Fruit fly (Drosophila melanogaster): ENCODE measurements around the gene CG5708.

CG5708 gene

dm6 chr2L:10231092-10231494 lies 4.5 kb upstream of the CG5708 start (continued):
- 0 out of 3 replicates have a peak, but pooled peaks have one; percentile 51 for TF ChIP-seq Dbx (GFP tag; IDR thresholded peaks at IDR 0.05)
- peak; percentile 36 for TF ChIP-seq CG3281 (GFP tag; optimal IDR thresholded peaks at IDR 0.05)
- TF ChIP-seq CG12769 (tag; optimal IDR thresholded peaks at IDR 0.05), result peak; percentile 25
- no peak for TF ChIP-seq CG4730 (GFP tag; IDR thresholded peaks at IDR 0.05)
- no peak for TF ChIP-seq HmgZ (tag; optimal IDR thresholded peaks at IDR 0.05)
- no peak for TF ChIP-seq cato (GFP tag; optimal IDR thresholded peaks at IDR 0.05; ENCODE audit: borderline replicate concordance)
- TF ChIP-seq bcd (GFP tag; optimal IDR thresholded peaks at IDR 0.05), result no peak
- TF ChIP-seq CHES-1-like (GFP tag; optimal IDR thresholded peaks at IDR 0.05), result peak; percentile 19
- TF ChIP-seq Dad (GFP tag; optimal IDR thresholded peaks at IDR 0.05), result no peak
- no peak for TF ChIP-seq HLH54F (GFP tag; optimal IDR thresholded peaks at IDR 0.05)
- TF ChIP-seq grn (GFP tag; optimal IDR thresholded peaks at IDR 0.05), result no peak
- peak; percentile 18 for TF ChIP-seq CG5180 (GFP tag; optimal IDR thresholded peaks at IDR 0.05)
- no peak for TF ChIP-seq CG2202 (tag; optimal IDR thresholded peaks at IDR 0.05)
- TF ChIP-seq odd (GFP tag; optimal IDR thresholded peaks at IDR 0.05), result no peak
- no peak for TF ChIP-seq CG17612 (GFP tag; IDR thresholded peaks at IDR 0.05)
- no peak for TF ChIP-seq Max (GFP tag; optimal IDR thresholded peaks at IDR 0.05)
- peak; percentile 43 for TF ChIP-seq HHEX (GFP tag; optimal IDR thresholded peaks at IDR 0.05)
- TF ChIP-seq CG12104 (GFP tag; optimal IDR thresholded peaks at IDR 0.05), result peak; percentile 8
- no peak for TF ChIP-seq B-H1 (GFP tag; IDR thresholded peaks at IDR 0.05)
- peak; percentile 47 for TF ChIP-seq PHDP (tag; optimal IDR thresholded peaks at IDR 0.05)
- 0 out of 2 replicates have a peak, but pooled peaks have one; percentile 20 for TF ChIP-seq HLH3B (GFP tag; IDR thresholded peaks at IDR 0.05)
- no peak for TF ChIP-seq peb (GFP tag; IDR thresholded peaks at IDR 0.05)
- TF ChIP-seq dysf (GFP tag; IDR thresholded peaks at IDR 0.05), result no peak; the same call in 2 of the 3 replicates
- peak; percentile 14 for TF ChIP-seq her (GFP tag; optimal IDR thresholded peaks at IDR 0.05)
- no peak for TF ChIP-seq E2f1 (GFP tag; IDR thresholded peaks at IDR 0.05)
- TF ChIP-seq Drgx (GFP tag; IDR thresholded peaks at IDR 0.05), result peak; percentile 44
- TF ChIP-seq twi (tag; optimal IDR thresholded peaks at IDR 0.05), result no peak
- TF ChIP-seq pnt (GFP tag; optimal IDR thresholded peaks at IDR 0.05), result peak; percentile 7
- no peak for TF ChIP-seq salm (tag; optimal IDR thresholded peaks at IDR 0.05)
- 0 out of 2 replicates have a peak, but pooled peaks have one; percentile 58 for TF ChIP-seq rib (GFP tag; IDR thresholded peaks at IDR 0.05)
- peak; percentile 54 for TF ChIP-seq mam (GFP tag; optimal IDR thresholded peaks at IDR 0.05)

- TF ChIP-seq CG14667 (GFP tag; IDR thresholded peaks at IDR 0.05) (no peak), C15 (GFP tag; IDR thresholded peaks at IDR 0.05) (no peak), Meics (GFP tag; optimal IDR thresholded peaks at IDR 0.05) (no peak), knrl (GFP tag; IDR thresholded peaks at IDR 0.05; ENCODE audit: partially characterized antibody) (peak; percentile 42; the same call in 1 of the 3 replicates), Dbx (GFP tag; IDR thresholded peaks at IDR 0.05) (no peak), CG14965 (GFP tag; optimal IDR thresholded peaks at IDR 0.05; ENCODE audit: borderline replicate concordance) (no peak), seq (GFP tag; IDR thresholded peaks at IDR 0.05) (peak; percentile 25; the same call in 1 of the 2 replicates), Sry-β (GFP tag; optimal IDR thresholded peaks at IDR 0.05) (no peak), CG12155 (GFP tag; optimal IDR thresholded peaks at IDR 0.05) (no peak), CG1603 (tag; optimal IDR thresholded peaks at IDR 0.05) (peak; percentile 7), Drgx (GFP tag; IDR thresholded peaks at IDR 0.05) (no peak), CG12236 (GFP tag; optimal IDR thresholded peaks at IDR 0.05) (no peak), CG13287 (GFP tag; IDR thresholded peaks at IDR 0.05; ENCODE audit: partially characterized antibody) (peak; percentile 64), CG32772 (GFP tag; IDR thresholded peaks at IDR 0.05) (no peak), pzg (GFP tag; optimal IDR thresholded peaks at IDR 0.05) (peak; percentile 13), bcd (GFP tag; optimal IDR thresholded peaks at IDR 0.05) (no peak), Aef1 (GFP tag; IDR thresholded peaks at IDR 0.05) (no peak), Ada2b (GFP tag; IDR thresholded peaks at IDR 0.05) (no peak), gt (GFP tag; IDR thresholded peaks at IDR 0.05) (no peak), HHEX (GFP tag; optimal IDR thresholded peaks at IDR 0.05) (no peak), Neu2 (GFP tag; optimal IDR thresholded peaks at IDR 0.05; ENCODE audit: borderline replicate concordance) (peak; percentile 96), hb (GFP tag; IDR thresholded peaks at IDR 0.05; ENCODE audit: partially characterized antibody) (no peak), CG30020 (tag; optimal IDR thresholded peaks at IDR 0.05) (no peak), tin (GFP tag; optimal IDR thresholded peaks at IDR 0.05) (no peak), CG12299 (tag; optimal IDR thresholded peaks at IDR 0.05) (no peak), peb (GFP tag; IDR thresholded peaks at IDR 0.05) (no peak)
Observed at dm6 chr2L:10230455-10230854, 3.8 kb upstream of the CG5708 start.

Data from whole organism, embryonic.